Worm (Caenorhabditis elegans) whole organism, L1 larva: ENCODE data around the gene clec-49.

Experiments
- fkh-10 ChIP-seq: sonication (generic microtip); optimal IDR thresholded peaks from 2 replicates; lab custom pipeline; 2017; ENCODE audit warnings: missing biosample characterization, missing genetic modification reagents, missing genetic modification characterization
- hpl-2 ChIP-seq: fragments of 150-350 bp; optimal IDR thresholded peaks from 2 replicates; lab custom pipeline; 2014; ENCODE audit warnings: missing biosample characterization, missing genetic modification reagents, missing genetic modification characterization
- lin-13 ChIP-seq: fragments of 150-350 bp; optimal IDR thresholded peaks from 2 replicates; lab custom pipeline; 2014; ENCODE audit warnings: missing biosample characterization, missing genetic modification reagents, missing genetic modification characterization
- sox-4 ChIP-seq: sonication (generic microtip); optimal IDR thresholded peaks from 2 replicates; lab custom pipeline; 2016; ENCODE audit warnings: missing genetic modification characterization, missing compliant biosample characterization
- ztf-11 ChIP-seq, 2 experiments: sonication (generic microtip); optimal IDR thresholded peaks; 2 replicates each; lab custom pipeline; 2016 to 2017; ENCODE audit warnings: missing genetic modification characterization in 2 of 2, missing biosample characterization in 1 of 2, missing compliant biosample characterization in 1 of 2

- TF ChIP-seq lin-13 (GFP tag; lab: Kevin White, UChicago) (no peak), ztf-11 (tag; optimal IDR thresholded peaks at IDR 0.05; lab: Kevin White, UChicago) (no peak), sox-4 (no peak), fkh-10 (GFP tag; lab: Kevin White, UChicago) (no peak), hpl-2 (GFP tag; lab: Kevin White, UChicago) (no peak)
Observed at ce11 chrV:19738117-19738516, 12.9 kb downstream of the clec-49 start, which contains the start of gene fbxa-131.
